Worm (Caenorhabditis elegans) whole organism, early embryonic: ENCODE measurements around the gene ZK546.5.

Experiments
- B0310.2 ChIP-seq: sonication (generic microtip); optimal IDR thresholded peaks from 2 replicates; lab custom pipeline; 2016; ENCODE audit warnings: mild to moderate bottlenecking, missing genetic modification characterization, missing compliant biosample characterization
- F13C5.2 ChIP-seq: sonication (generic microtip); optimal IDR thresholded peaks from 2 replicates; lab custom pipeline; 2017; ENCODE audit warnings: mild to moderate bottlenecking, missing genetic modification characterization, inconsistent platforms, missing compliant biosample characterization
- aly-1 ChIP-seq: sonication (generic microtip); optimal IDR thresholded peaks from 2 replicates; lab custom pipeline; 2016; ENCODE audit warnings: missing genetic modification characterization, missing compliant biosample characterization
- ama-1 ChIP-seq: fragments of 150-350 bp; optimal IDR thresholded peaks from 2 replicates; lab custom pipeline; 2014
- ceh-13 ChIP-seq: fragments of 200-800 bp; sonication (Bioruptor generic); optimal IDR thresholded peaks from 2 replicates; lab custom pipeline; 2018; ENCODE audit warnings: mild to moderate bottlenecking, missing genetic modification characterization, missing compliant biosample characterization
- ceh-36 ChIP-seq: sonication (generic microtip); optimal IDR thresholded peaks from 2 replicates; lab custom pipeline; 2016; ENCODE audit warnings: missing genetic modification characterization, inconsistent platforms, missing compliant biosample characterization
- flt-1 ChIP-seq: fragments of 200-800 bp; sonication (Bioruptor generic); IDR thresholded peaks from 2 replicates; pipeline ENCODE4 v1.3.6; 2022; ENCODE audit warnings: missing genetic modification characterization, missing compliant biosample characterization
- hnd-1 ChIP-seq: sonication (generic microtip); optimal IDR thresholded peaks from 2 replicates; lab custom pipeline; 2016; ENCODE audit warnings: missing genetic modification characterization, missing compliant biosample characterization
- pes-1 ChIP-seq: fragments of 200-800 bp; sonication (Bioruptor generic); IDR thresholded peaks from 2 replicates; pipeline ENCODE4 v1.3.6; 2022; ENCODE audit warnings: missing genetic modification reagents, missing genetic modification characterization, missing compliant biosample characterization
- scrt-1 ChIP-seq: fragments of 200-800 bp; sonication (Bioruptor generic); IDR thresholded peaks from 2 replicates; pipeline ENCODE4 v1.3.6; 2022; ENCODE audit warnings: missing genetic modification characterization, missing compliant biosample characterization
- sea-1 ChIP-seq: fragments of 200-800 bp; sonication (Bioruptor generic); conservative IDR thresholded peaks from 2 replicates; pipeline ENCODE4 v1.3.6; 2022; ENCODE audit warnings: missing genetic modification characterization, missing compliant biosample characterization
- tbx-11 ChIP-seq: fragments of 200-800 bp; sonication (Bioruptor generic); IDR thresholded peaks from 2 replicates; pipeline ENCODE4 v1.3.6; 2022; ENCODE audit warnings: missing genetic modification characterization, missing compliant biosample characterization
- tra-4 ChIP-seq: sonication (generic microtip); optimal IDR thresholded peaks from 2 replicates; lab custom pipeline; 2017; ENCODE audit warnings: missing genetic modification characterization, missing compliant biosample characterization

ce11 chrII:4945695-4946094 lies 10.1 kb downstream of the ZK546.5 start, which contains the start of the genes gldi-11 and ZK546.2:
- no peak for TF ChIP-seq hnd-1 (tag; lab: Kevin White, UChicago)
- no peak for TF ChIP-seq tra-4
- no peak for TF ChIP-seq F13C5.2
- TF ChIP-seq pes-1 (GFP tag; lab: Robert Waterston, UW): no peak
- TF ChIP-seq tbx-11 (GFP tag; lab: Robert Waterston, UW): no peak
- no peak for TF ChIP-seq ama-1 (lab: Kevin White, UChicago)
- no peak for TF ChIP-seq B0310.2 (tag; lab: Kevin White, UChicago)
- TF ChIP-seq aly-1 (tag; lab: Kevin White, UChicago): no peak
- TF ChIP-seq ceh-36 (tag; lab: Kevin White, UChicago): no peak
- TF ChIP-seq scrt-1 (GFP tag; lab: Robert Waterston, UW): no peak
- no peak for TF ChIP-seq flt-1 (GFP tag; lab: Robert Waterston, UW)
- no peak for TF ChIP-seq sea-1
- no peak for TF ChIP-seq ceh-13
